Worm (Caenorhabditis elegans) whole organism, mixed stage, embryonic: ENCODE data around the gene Y51H4A.941.

ENCODE experiments used
- ces-1 ChIP-seq: fragments of 150-350 bp; optimal IDR thresholded peaks from 2 replicates; lab custom pipeline; 2014; ENCODE audit warnings: missing biosample characterization, missing genetic modification reagents, missing genetic modification characterization
- elt-3 ChIP-seq: fragments of 150-350 bp; optimal IDR thresholded peaks from 2 replicates; lab custom pipeline; 2014; ENCODE audit warnings: missing biosample characterization, missing genetic modification characterization
- hlh-1 ChIP-seq: fragments of 150-350 bp; optimal IDR thresholded peaks from 2 replicates; lab custom pipeline; 2014; ENCODE audit warnings: missing biosample characterization, missing genetic modification reagents, missing genetic modification characterization
- lin-13 ChIP-seq: fragments of 150-350 bp; optimal IDR thresholded peaks from 2 replicates; lab custom pipeline; 2014; ENCODE audit warnings: missing biosample characterization, missing genetic modification characterization
- mep-1 ChIP-seq: fragments of 150-350 bp; optimal IDR thresholded peaks from 2 replicates; lab custom pipeline; 2017; ENCODE audit warnings: missing biosample characterization, missing genetic modification reagents, missing genetic modification characterization, inconsistent platforms
- nhr-12 ChIP-seq: fragments of 150-350 bp; optimal IDR thresholded peaks from 2 replicates; lab custom pipeline; 2014; ENCODE audit warnings: missing biosample characterization, missing genetic modification characterization
- nhr-237 ChIP-seq: fragments of 150-350 bp; optimal IDR thresholded peaks from 2 replicates; lab custom pipeline; 2014; ENCODE audit warnings: missing biosample characterization, missing genetic modification characterization
- nhr-28 ChIP-seq: fragments of 150-350 bp; optimal IDR thresholded peaks from 2 replicates; lab custom pipeline; 2014; ENCODE audit warnings: missing biosample characterization, missing genetic modification characterization
- pha-4 ChIP-seq: fragments of 150-350 bp; optimal IDR thresholded peaks from 2 replicates; lab custom pipeline; 2018; ENCODE audit warnings: missing biosample characterization, missing genetic modification reagents, missing genetic modification characterization
- sem-2 ChIP-seq: fragments of 200-800 bp; sonication (Bioruptor generic); optimal IDR thresholded peaks from 2 replicates; lab custom pipeline; 2018; ENCODE audit warnings: mild to moderate bottlenecking, missing genetic modification characterization, missing compliant biosample characterization
- snpc-4 ChIP-seq: fragments of 150-350 bp; optimal IDR thresholded peaks from 2 replicates; lab custom pipeline; 2014; ENCODE audit warnings: missing biosample characterization, missing genetic modification characterization
- unc-39 ChIP-seq: fragments of 150-350 bp; optimal IDR thresholded peaks from 2 replicates; lab custom pipeline; 2014; ENCODE audit warnings: missing biosample characterization, missing genetic modification characterization
- unc-62 ChIP-seq: fragments of 150-350 bp; optimal IDR thresholded peaks from 2 replicates; lab custom pipeline; 2014; ENCODE audit warnings: missing biosample characterization, missing genetic modification reagents, missing genetic modification characterization
- zip-8 ChIP-seq: fragments of 150-350 bp; optimal IDR thresholded peaks from 2 replicates; lab custom pipeline; 2014; ENCODE audit warnings: missing biosample characterization, missing genetic modification characterization

- TF ChIP-seq nhr-237 (tag; lab: Kevin White, UChicago) (no peak), unc-39 (tag; lab: Kevin White, UChicago) (no peak), hlh-1 (no peak), unc-62 (GFP tag; lab: Kevin White, UChicago) (no peak), elt-3 (tag; lab: Kevin White, UChicago) (no peak), pha-4 (tag; lab: Kevin White, UChicago) (no peak), zip-8 (tag; lab: Kevin White, UChicago) (no peak), snpc-4 (tag; lab: Kevin White, UChicago) (no peak), sem-2 (GFP tag; lab: Kevin White, UChicago) (no peak), lin-13 (no peak), nhr-28 (tag; lab: Kevin White, UChicago) (no peak), ces-1 (no peak), mep-1 (no peak), nhr-12 (tag; lab: Kevin White, UChicago) (no peak)
Measured at ce11 chrIV:16658731-16659130, 35.7 kb downstream of the Y51H4A.941 start.
